Worm (Caenorhabditis elegans): ENCODE measurements around the gene exo-1.

DNA sequence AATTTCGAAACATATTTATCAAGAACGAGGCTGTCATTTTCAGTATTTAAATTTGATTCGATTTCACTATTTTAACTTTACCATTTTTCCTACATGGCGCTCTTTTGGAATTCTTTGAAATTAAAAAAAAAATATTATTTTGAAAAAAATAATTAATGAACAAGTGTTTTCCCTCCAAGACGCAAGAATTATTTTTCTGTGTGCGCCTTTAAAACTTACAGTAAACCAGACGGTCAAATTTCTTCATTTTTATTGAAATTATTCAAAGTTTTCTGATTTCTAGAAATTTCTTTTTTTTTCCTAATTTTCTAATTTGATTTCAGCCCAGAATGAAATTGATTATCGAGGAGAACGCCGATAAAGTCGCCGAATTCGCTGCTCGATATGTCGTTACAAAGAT is 34.2 kb upstream of the exo-1 start, which contains the start of gene T03F6.3:
- TF ChIP-seq tbx-37 (GFP tag; conservative IDR thresholded peaks at IDR 0.05) = no peak
- no peak for TF ChIP-seq ama-1 (optimal IDR thresholded peaks at IDR 0.05)
- no peak for TF ChIP-seq flt-1 (GFP tag; IDR thresholded peaks at IDR 0.05)
- no peak for TF ChIP-seq hmbx-1 (tag; optimal IDR thresholded peaks at IDR 0.05)
- TF ChIP-seq ets-7 (tag; optimal IDR thresholded peaks at IDR 0.05) = no peak
- no peak for TF ChIP-seq tbx-11 (GFP tag; IDR thresholded peaks at IDR 0.05)
- TF ChIP-seq pes-1 (GFP tag; IDR thresholded peaks at IDR 0.05) = no peak
- TF ChIP-seq B0310.2 (tag; optimal IDR thresholded peaks at IDR 0.05) = no peak
- no peak for TF ChIP-seq hmg-4 (GFP tag; optimal IDR thresholded peaks at IDR 0.05)
- no peak for TF ChIP-seq ceh-36 (tag; optimal IDR thresholded peaks at IDR 0.05)
- no peak for TF ChIP-seq aly-1 (tag; optimal IDR thresholded peaks at IDR 0.05)
- no peak for TF ChIP-seq scrt-1 (GFP tag; IDR thresholded peaks at IDR 0.05)

Data from whole organism, early embryonic.